Fruit fly (Drosophila melanogaster): ENCODE data around the gene CG2116.

The CG2116 gene

DNA sequence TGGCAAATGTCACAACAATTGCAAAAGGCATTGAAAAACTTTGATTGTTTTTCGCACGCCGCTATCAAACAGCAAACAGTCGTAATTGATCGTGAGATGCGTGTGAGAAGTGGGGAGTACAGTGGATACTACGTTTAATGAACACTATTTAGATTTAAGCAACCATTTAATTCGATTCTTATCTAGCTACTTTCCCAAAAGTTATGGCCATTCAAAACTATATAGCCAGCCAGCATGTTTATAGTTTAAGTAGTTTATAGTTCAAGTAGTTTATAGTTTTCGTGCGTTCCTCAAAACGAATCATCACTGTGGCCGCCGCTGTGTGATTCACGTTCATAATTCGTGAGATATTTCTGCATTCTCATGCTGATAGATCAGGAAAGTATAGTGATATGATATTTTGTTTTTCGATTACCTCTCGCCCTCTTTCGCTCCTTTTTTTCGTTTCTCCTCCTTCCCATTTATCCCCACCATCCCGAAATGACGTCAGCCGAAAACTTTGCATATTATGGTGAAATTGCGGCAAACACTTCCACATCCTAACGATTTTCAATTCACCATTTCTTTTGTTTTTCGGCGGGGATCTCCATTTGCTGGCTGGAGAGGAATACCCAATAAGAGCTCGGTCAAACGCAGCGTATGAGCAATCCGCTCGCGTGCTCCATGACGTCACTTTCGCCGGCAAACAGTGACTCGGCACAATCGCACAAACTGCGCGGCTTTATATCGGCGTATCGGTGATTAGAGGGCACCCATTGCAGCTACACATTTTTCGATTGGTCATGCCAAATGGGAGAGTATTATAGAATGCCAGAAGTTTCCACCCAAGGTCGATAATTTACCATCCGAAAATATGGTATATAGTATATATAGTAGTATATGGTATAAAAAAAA is 16.0 kb upstream of the CG2116 start:
- TF ChIP-seq CG12605 (GFP tag; IDR thresholded peaks at IDR 0.05) (no peak), D1 (tag; optimal IDR thresholded peaks at IDR 0.05) (no peak), Ets98B (GFP tag; IDR thresholded peaks at IDR 0.05) (no peak), CG8301 (tag; optimal IDR thresholded peaks at IDR 0.05) (no peak), gl (tag; optimal IDR thresholded peaks at IDR 0.05) (no peak), Snoo (tag; optimal IDR thresholded peaks at IDR 0.05) (no peak), fd96Ca (GFP tag; IDR thresholded peaks at IDR 0.05) (0 out of 3 replicates have a peak, but pooled peaks have one; percentile 10), CG14655 (GFP tag; optimal IDR thresholded peaks at IDR 0.05) (no peak), CG9948 (tag; optimal IDR thresholded peaks at IDR 0.05) (peak; percentile 5), CG8159 (tag; optimal IDR thresholded peaks at IDR 0.05) (no peak), Pif1A (GFP tag; optimal IDR thresholded peaks at IDR 0.05) (no peak), CG15710 (tag; optimal IDR thresholded peaks at IDR 0.05) (peak; percentile 8), EcR (GFP tag; optimal IDR thresholded peaks at IDR 0.05) (no peak), CG10348 (GFP tag; IDR thresholded peaks at IDR 0.05) (no peak)

dm6 chrX:8114476-8115342 is 14.9 kb upstream of the CG2116 start:
- TF ChIP-seq CG13204 (GFP tag; optimal IDR thresholded peaks at IDR 0.05): no peak
- peak; percentile 7; the same call in 1 of the 2 replicates for TF ChIP-seq CG32121 (GFP tag; IDR thresholded peaks at IDR 0.05)
- TF ChIP-seq CG12605 (GFP tag; IDR thresholded peaks at IDR 0.05): no peak
- no peak for TF ChIP-seq CG14655 (GFP tag; optimal IDR thresholded peaks at IDR 0.05)
- TF ChIP-seq D1 (tag; optimal IDR thresholded peaks at IDR 0.05): no peak
- TF ChIP-seq Snoo (tag; optimal IDR thresholded peaks at IDR 0.05): no peak
- peak; percentile 7 for TF ChIP-seq Pif1A (GFP tag; optimal IDR thresholded peaks at IDR 0.05)
- peak; percentile 50; the same call in 2 of the 3 replicates for TF ChIP-seq CG4496 (GFP tag; IDR thresholded peaks at IDR 0.05)
- TF ChIP-seq Pif1B (GFP tag; optimal IDR thresholded peaks at IDR 0.05): no peak
- peak; percentile 19; the same call in 1 of the 3 replicates for TF ChIP-seq fd96Ca (GFP tag; IDR thresholded peaks at IDR 0.05)
- TF ChIP-seq rn (GFP tag; IDR thresholded peaks at IDR 0.05): no peak
- TF ChIP-seq CG17806 (tag; optimal IDR thresholded peaks at IDR 0.05): peak; percentile 20
- no peak for TF ChIP-seq gl (tag; optimal IDR thresholded peaks at IDR 0.05)
- TF ChIP-seq CG8301 (tag; optimal IDR thresholded peaks at IDR 0.05): no peak
- TF ChIP-seq CG34367 (tag; optimal IDR thresholded peaks at IDR 0.05): no peak
- peak; percentile 22 for TF ChIP-seq CG8159 (tag; optimal IDR thresholded peaks at IDR 0.05)
- no peak for TF ChIP-seq EcR (GFP tag; optimal IDR thresholded peaks at IDR 0.05)
- peak; percentile 16 for TF ChIP-seq CG9948 (tag; optimal IDR thresholded peaks at IDR 0.05)
- no peak for TF ChIP-seq CG10348 (GFP tag; IDR thresholded peaks at IDR 0.05)
- peak; percentile 6 for TF ChIP-seq CG15710 (tag; optimal IDR thresholded peaks at IDR 0.05)
- peak; percentile 14 for TF ChIP-seq Ets98B (GFP tag; IDR thresholded peaks at IDR 0.05)

DNA sequence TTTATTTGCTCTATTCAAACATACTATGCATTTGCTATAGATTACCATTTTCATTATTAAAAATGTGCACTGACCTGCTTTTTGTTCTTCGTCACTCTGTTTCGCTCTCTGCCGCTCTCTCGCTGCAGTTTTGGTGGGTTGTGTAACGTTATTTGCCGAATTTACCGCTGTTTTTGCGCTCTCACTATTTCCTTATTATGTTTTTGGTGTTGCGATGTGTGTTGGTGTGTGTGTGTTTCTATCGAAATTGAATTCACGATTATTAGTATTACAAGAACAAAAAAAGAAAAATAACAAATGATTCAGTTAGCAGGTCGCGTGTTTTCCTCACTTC is 14.3 kb upstream of the CG2116 start:
- TF ChIP-seq CG32121 (GFP tag; IDR thresholded peaks at IDR 0.05) (no peak), Ets98B (GFP tag; IDR thresholded peaks at IDR 0.05) (no peak), CG8301 (tag; optimal IDR thresholded peaks at IDR 0.05) (no peak), CG34367 (tag; optimal IDR thresholded peaks at IDR 0.05) (no peak), gl (tag; optimal IDR thresholded peaks at IDR 0.05) (no peak), Pif1A (GFP tag; optimal IDR thresholded peaks at IDR 0.05) (no peak), CG10348 (GFP tag; IDR thresholded peaks at IDR 0.05) (no peak), CG13204 (GFP tag; optimal IDR thresholded peaks at IDR 0.05) (no peak), EcR (GFP tag; optimal IDR thresholded peaks at IDR 0.05) (no peak)

dm6 chrX:8115717-8116311 is 13.8 kb upstream of the CG2116 start, which contains the start of gene Gclc:
Gene Gclc, minus strand, starts transcription at chrX:8116147.
- TF ChIP-seq CG9948 (tag; optimal IDR thresholded peaks at IDR 0.05) (no peak), CG8301 (tag; optimal IDR thresholded peaks at IDR 0.05) (no peak), CG10348 (GFP tag; IDR thresholded peaks at IDR 0.05) (no peak), Pif1A (GFP tag; optimal IDR thresholded peaks at IDR 0.05) (peak; percentile 23), rn (GFP tag; IDR thresholded peaks at IDR 0.05) (no peak), D1 (tag; optimal IDR thresholded peaks at IDR 0.05) (no peak), Pif1B (GFP tag; optimal IDR thresholded peaks at IDR 0.05) (peak; percentile 0)

dm6 chrX:8116813-8117212 is 12.8 kb upstream of the CG2116 start, which contains the start of gene CG1575:
Gene CG1575, plus strand, starts transcription at chrX:8117012.
- TF ChIP-seq CG10348 (GFP tag; IDR thresholded peaks at IDR 0.05): no peak
- TF ChIP-seq CG14655 (GFP tag; optimal IDR thresholded peaks at IDR 0.05): no peak
- no peak for TF ChIP-seq gl (tag; optimal IDR thresholded peaks at IDR 0.05)
- no peak for TF ChIP-seq Snoo (tag; optimal IDR thresholded peaks at IDR 0.05)
- no peak for TF ChIP-seq CG9948 (tag; optimal IDR thresholded peaks at IDR 0.05)
- no peak for TF ChIP-seq CG32121 (GFP tag; IDR thresholded peaks at IDR 0.05)
